Worm (Caenorhabditis elegans): ENCODE data around the gene mek-1.

DNA sequence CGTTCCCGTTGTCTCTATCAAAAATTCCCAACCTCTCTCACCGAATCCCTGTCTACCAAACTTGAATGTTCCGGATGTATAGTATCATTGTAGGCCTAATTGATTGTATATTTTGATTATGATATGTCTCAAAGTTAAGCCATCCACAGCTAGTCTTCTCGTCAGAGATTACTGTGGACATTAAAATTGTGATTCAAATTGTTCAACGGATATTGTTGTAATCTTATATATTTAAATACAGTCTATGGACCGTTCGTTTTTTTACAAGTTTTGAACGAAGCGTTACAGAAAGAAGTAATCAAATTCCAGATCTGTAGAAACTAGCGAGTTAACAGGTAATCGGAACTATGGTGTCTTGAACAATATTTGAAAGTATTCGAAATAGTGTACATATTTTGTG, 1.7 kb downstream of the mek-1 start, which contains the start of gene F48E3.9:
- TF ChIP-seq elt-2 (tag; optimal IDR thresholded peaks at IDR 0.05) (no peak), Y116A8C.19 (tag; optimal IDR thresholded peaks at IDR 0.05; ENCODE audit: borderline replicate concordance) (no peak), mep-1 (tag; optimal IDR thresholded peaks at IDR 0.05) (no peak), grh-1 (GFP tag; IDR thresholded peaks at IDR 0.05) (no peak), nhr-12 (tag; optimal IDR thresholded peaks at IDR 0.05) (no peak), ceh-82 (tag; optimal IDR thresholded peaks at IDR 0.05) (no peak)
